Worm (Caenorhabditis elegans) whole organism, late embryonic: Measurements from ENCODE around the gene T08G5.1.
"Not testable (repeated sequence)": the region's sequence is repeated elsewhere in the genome, so short reads cannot be mapped to it uniquely, and the experiment has no call there.

Source experiments
- C08G9.2 ChIP-seq: sonication (generic microtip); optimal IDR thresholded peaks from 2 replicates; lab custom pipeline; 2016; ENCODE audit warnings: mild to moderate bottlenecking, missing genetic modification characterization, moderate library complexity, missing compliant biosample characterization
- F13H6.1 ChIP-seq: sonication (generic microtip); optimal IDR thresholded peaks from 2 replicates; lab custom pipeline; 2016; ENCODE audit warnings: missing genetic modification characterization, missing compliant biosample characterization
- K09A11.1 ChIP-seq: sonication (generic microtip); optimal IDR thresholded peaks from 2 replicates; lab custom pipeline; 2017; ENCODE audit warnings: antibody characterized with exemption, mild to moderate bottlenecking, missing genetic modification characterization, missing compliant biosample characterization; ENCODE audit not compliant: insufficient read depth
- ceh-14 ChIP-seq: sonication (generic microtip); optimal IDR thresholded peaks from 2 replicates; lab custom pipeline; 2016; ENCODE audit warnings: missing genotype, missing genetic modification characterization, missing compliant biosample characterization
- ceh-18 ChIP-seq: sonication (generic microtip); optimal IDR thresholded peaks from 2 replicates; lab custom pipeline; 2016; ENCODE audit warnings: missing genetic modification characterization, missing compliant biosample characterization
- ceh-2 ChIP-seq: sonication (generic microtip); optimal IDR thresholded peaks from 2 replicates; lab custom pipeline; 2016; ENCODE audit warnings: missing genotype, missing genetic modification characterization, missing compliant biosample characterization
- ceh-31 ChIP-seq: sonication (generic microtip); optimal IDR thresholded peaks from 2 replicates; lab custom pipeline; 2016; ENCODE audit warnings: missing genetic modification characterization, missing compliant biosample characterization
- ceh-34 ChIP-seq: sonication (generic microtip); optimal IDR thresholded peaks from 2 replicates; lab custom pipeline; 2016; ENCODE audit warnings: mild to moderate bottlenecking, missing genetic modification characterization, missing compliant biosample characterization
- dmd-4 ChIP-seq: sonication (generic microtip); optimal IDR thresholded peaks from 2 replicates; lab custom pipeline; 2016; ENCODE audit warnings: borderline replicate concordance, missing genetic modification characterization, missing compliant biosample characterization
- dve-1 ChIP-seq: sonication (generic microtip); optimal IDR thresholded peaks from 2 replicates; lab custom pipeline; 2017; ENCODE audit warnings: antibody characterized with exemption, mild to moderate bottlenecking, missing genetic modification characterization, missing compliant biosample characterization
- elt-2 ChIP-seq: sonication (generic microtip); optimal IDR thresholded peaks from 2 replicates; lab custom pipeline; 2016; ENCODE audit warnings: missing genetic modification reagents, missing genetic modification characterization, missing compliant biosample characterization
- ets-4 ChIP-seq: sonication (generic microtip); optimal IDR thresholded peaks from 2 replicates; lab custom pipeline; 2016; ENCODE audit warnings: missing genetic modification characterization, missing compliant biosample characterization
- fax-1 ChIP-seq: sonication (generic microtip); optimal IDR thresholded peaks from 2 replicates; lab custom pipeline; 2016; ENCODE audit warnings: missing genotype, missing genetic modification characterization, missing compliant biosample characterization
- fkh-6 ChIP-seq: sonication (generic microtip); optimal IDR thresholded peaks from 2 replicates; lab custom pipeline; 2016; ENCODE audit warnings: missing genetic modification characterization, missing compliant biosample characterization
- hlh-13 ChIP-seq: fragments of 200-800 bp; sonication (Bioruptor generic); optimal IDR thresholded peaks from 2 replicates; lab custom pipeline; 2018; ENCODE audit warnings: mild to moderate bottlenecking, missing genetic modification characterization, missing compliant biosample characterization
- hlh-15 ChIP-seq: sonication (generic microtip); optimal IDR thresholded peaks from 2 replicates; lab custom pipeline; 2016; ENCODE audit warnings: missing genetic modification characterization, missing compliant biosample characterization
- hlh-30 ChIP-seq: sonication (generic microtip); optimal IDR thresholded peaks from 2 replicates; lab custom pipeline; 2017; ENCODE audit warnings: antibody characterized with exemption, missing genetic modification characterization, missing compliant biosample characterization; ENCODE audit not compliant: insufficient read depth
- hlh-6 ChIP-seq: sonication (generic microtip); optimal IDR thresholded peaks from 2 replicates; lab custom pipeline; 2016; ENCODE audit warnings: missing genotype, missing genetic modification characterization, missing compliant biosample characterization
- hlh-8 ChIP-seq: sonication (generic microtip); optimal IDR thresholded peaks from 2 replicates; lab custom pipeline; 2016; ENCODE audit warnings: missing genotype, missing genetic modification characterization, missing compliant biosample characterization
- lim-6 ChIP-seq: sonication (generic microtip); optimal IDR thresholded peaks from 2 replicates; lab custom pipeline; 2016; ENCODE audit warnings: missing genetic modification characterization, missing compliant biosample characterization
- mec-3 ChIP-seq: sonication (generic microtip); optimal IDR thresholded peaks from 2 replicates; lab custom pipeline; 2016; ENCODE audit warnings: borderline replicate concordance, missing genetic modification characterization, missing compliant biosample characterization
- nfya-1 ChIP-seq: sonication (generic microtip); optimal IDR thresholded peaks from 2 replicates; lab custom pipeline; 2017; ENCODE audit warnings: missing genetic modification characterization, mild to moderate bottlenecking, missing compliant biosample characterization, antibody characterized with exemption, moderate library complexity
- nhr-11 ChIP-seq: fragments of 150-350 bp; optimal IDR thresholded peaks from 2 replicates; lab custom pipeline; 2014; ENCODE audit warnings: missing biosample characterization, missing genetic modification characterization
- pag-3 ChIP-seq: sonication (generic microtip); optimal IDR thresholded peaks from 2 replicates; lab custom pipeline; 2016; ENCODE audit warnings: missing compliant biosample characterization, missing genetic modification characterization, borderline replicate concordance
- pqm-1 ChIP-seq: sonication (generic microtip); optimal IDR thresholded peaks from 2 replicates; lab custom pipeline; 2016; ENCODE audit warnings: missing genetic modification characterization, missing compliant biosample characterization
- ref-2 ChIP-seq: sonication (generic microtip); optimal IDR thresholded peaks from 2 replicates; lab custom pipeline; 2016; ENCODE audit warnings: missing genetic modification characterization, missing compliant biosample characterization
- rnt-1 ChIP-seq: sonication (generic microtip); optimal IDR thresholded peaks from 2 replicates; lab custom pipeline; 2016; ENCODE audit warnings: missing genetic modification characterization, missing compliant biosample characterization
- sdc-2 ChIP-seq: sonication (generic microtip); optimal IDR thresholded peaks from 2 replicates; lab custom pipeline; 2016; ENCODE audit warnings: missing genotype, missing genetic modification characterization, missing compliant biosample characterization
- tbx-2 ChIP-seq: sonication (generic microtip); optimal IDR thresholded peaks from 2 replicates; lab custom pipeline; 2016; ENCODE audit warnings: missing genetic modification characterization, missing compliant biosample characterization
- tbx-7 ChIP-seq: sonication (generic microtip); optimal IDR thresholded peaks from 2 replicates; lab custom pipeline; 2016; ENCODE audit warnings: missing genotype, missing genetic modification characterization, missing compliant biosample characterization
- ttx-3 ChIP-seq: sonication (generic microtip); optimal IDR thresholded peaks from 2 replicates; lab custom pipeline; 2016; ENCODE audit warnings: missing genetic modification reagents, missing genetic modification characterization, missing compliant biosample characterization
- unc-3 ChIP-seq, 2 experiments: fragments of 200-800 bp in 1 of 2; sonication (Bioruptor generic) in 1 of 2; sonication (generic microtip) in 1 of 2; conservative IDR thresholded peaks in 1 of 2; optimal IDR thresholded peaks in 1 of 2; 2 replicates each; pipeline versions ENCODE4 v1.3.6 to Lab custom; 2016 to 2022; ENCODE audit warnings: missing compliant biosample characterization in 2 of 2, missing genetic modification characterization in 2 of 2, missing genetic modification reagents in 1 of 2
- unc-42 ChIP-seq: sonication (generic microtip); optimal IDR thresholded peaks from 2 replicates; lab custom pipeline; 2016; ENCODE audit warnings: missing genotype, missing genetic modification characterization, missing compliant biosample characterization
- unc-55 ChIP-seq: sonication (generic microtip); optimal IDR thresholded peaks from 2 replicates; lab custom pipeline; 2017; ENCODE audit warnings: missing biosample characterization, missing genetic modification reagents, missing genetic modification characterization
- zip-5 ChIP-seq: sonication (generic microtip); optimal IDR thresholded peaks from 2 replicates; lab custom pipeline; 2016; ENCODE audit warnings: missing genetic modification characterization, missing compliant biosample characterization
- ztf-16 ChIP-seq: sonication (generic microtip); optimal IDR thresholded peaks from 2 replicates; lab custom pipeline; 2017; ENCODE audit warnings: missing genetic modification characterization, missing compliant biosample characterization

Gene T08G5.1

ce11 chrV:14049274-14049673, 30.7 kb downstream of the T08G5.1 start, which contains the start of gene F58D12.1:
TSS of gene F58D12.1 (plus strand) at chrV:14049574.
- not testable (repeated sequence) for TF ChIP-seq mec-3, K09A11.1, elt-2 (tag; lab: Kevin White, UChicago)

ce11 chrV:14055097-14055496, 36.5 kb downstream of the T08G5.1 start:
- TF ChIP-seq tbx-2 (tag; lab: Kevin White, UChicago) (peak; percentile 91), ets-4 (tag; lab: Kevin White, UChicago) (peak; percentile 97), sdc-2 (tag; lab: Kevin White, UChicago) (peak; percentile 66), ceh-31 (tag; lab: Kevin White, UChicago) (peak; percentile 92), pqm-1 (tag; lab: Kevin White, UChicago) (peak; percentile 44), lim-6 (tag; lab: Kevin White, UChicago) (peak; percentile 35), unc-55 (peak; percentile 39), hlh-8 (tag; lab: Kevin White, UChicago) (peak; percentile 85), F13H6.1 (tag; lab: Kevin White, UChicago) (peak; percentile 53), dve-1 (peak; percentile 9), C08G9.2 (tag; lab: Kevin White, UChicago) (peak; percentile 99), hlh-6 (tag; lab: Kevin White, UChicago) (peak; percentile 62), ztf-16 (tag; lab: Kevin White, UChicago) (peak; percentile 16), fkh-6 (tag; lab: Kevin White, UChicago) (peak; percentile 50), ref-2 (peak; percentile 91), hlh-30 (tag; lab: Kevin White, UChicago) (peak; percentile 90), unc-42 (tag; lab: Kevin White, UChicago) (peak; percentile 66), zip-5 (tag; lab: Kevin White, UChicago) (peak; percentile 75), tbx-7 (peak; percentile 91), elt-2 (tag; lab: Kevin White, UChicago) (peak; percentile 58), ceh-34 (tag; lab: Kevin White, UChicago) (peak; percentile 3), ceh-2 (tag; lab: Kevin White, UChicago) (peak; percentile 92), nfya-1 (tag; lab: Kevin White, UChicago) (peak; percentile 37), ceh-14 (peak; percentile 65), ceh-18 (tag; lab: Kevin White, UChicago) (peak; percentile 76), mec-3 (tag; lab: Kevin White, UChicago) (peak; percentile 83), rnt-1 (peak; percentile 84), dmd-4 (tag; lab: Kevin White, UChicago) (peak; percentile 43), unc-3 (GFP tag; conservative IDR thresholded peaks at IDR 0.05; lab: Robert Waterston, UW) (0 out of 2 replicates have a peak, but pooled peaks have one; percentile 40), fax-1 (tag; lab: Kevin White, UChicago) (peak; percentile 54)
- TF ChIP-seq unc-3 (tag; optimal IDR thresholded peaks at IDR 0.05; lab: Kevin White, UChicago): not testable (repeated sequence)

DNA sequence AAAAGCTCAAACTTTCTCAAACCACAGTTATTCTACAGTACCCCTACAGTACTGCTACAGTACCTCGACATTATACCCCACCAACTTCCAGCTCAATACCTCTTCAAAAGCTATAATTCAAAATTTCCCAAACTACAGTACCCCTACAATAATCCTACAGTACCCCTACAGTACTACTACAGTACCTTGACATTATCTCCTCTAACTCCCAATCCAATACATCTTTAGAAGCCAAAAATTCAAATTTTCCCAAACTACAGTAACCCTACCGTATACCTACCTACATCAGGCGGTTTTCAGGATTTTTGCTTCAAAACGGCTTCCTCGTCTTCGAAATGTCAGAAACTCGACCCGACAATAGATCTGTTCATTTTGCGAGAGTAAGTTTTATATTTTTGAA, 39.0 kb downstream of the T08G5.1 start, which contains the start of gene F58D12.3:
TSS of gene F58D12.3 (plus strand) at position 301 of the 400 bp plus-strand sequence.
- no peak for TF ChIP-seq lim-6 (tag; lab: Kevin White, UChicago)
- no peak for TF ChIP-seq hlh-13 (GFP tag; lab: Kevin White, UChicago)
- no peak for TF ChIP-seq ceh-31 (tag; lab: Kevin White, UChicago)
- no peak for TF ChIP-seq ttx-3 (tag; lab: Kevin White, UChicago)
- TF ChIP-seq nhr-11: no peak
- TF ChIP-seq hlh-15 (tag; lab: Kevin White, UChicago): no peak
- TF ChIP-seq pag-3 (tag; lab: Kevin White, UChicago): no peak
- no peak for TF ChIP-seq hlh-6 (tag; lab: Kevin White, UChicago)
- no peak for TF ChIP-seq sdc-2 (tag; lab: Kevin White, UChicago)
- TF ChIP-seq unc-42 (tag; lab: Kevin White, UChicago): no peak
- no peak for TF ChIP-seq rnt-1
